Worm (Caenorhabditis elegans) whole organism, L1 larva: ENCODE data around the gene C15C8.7.

Source experiments
- ceh-82 ChIP-seq, 3 experiments: fragments of 150-350 bp in 1 of 3; sonication (generic microtip) in 2 of 3; optimal IDR thresholded peaks; 2 replicates each; lab custom pipeline; 2014 to 2017; ENCODE audit warnings: missing biosample characterization in 3 of 3, missing genetic modification characterization in 3 of 3
- tbx-2 ChIP-seq: sonication (generic microtip); optimal IDR thresholded peaks from 2 replicates; lab custom pipeline; 2016; ENCODE audit warnings: missing genetic modification characterization, missing compliant biosample characterization

DNA sequence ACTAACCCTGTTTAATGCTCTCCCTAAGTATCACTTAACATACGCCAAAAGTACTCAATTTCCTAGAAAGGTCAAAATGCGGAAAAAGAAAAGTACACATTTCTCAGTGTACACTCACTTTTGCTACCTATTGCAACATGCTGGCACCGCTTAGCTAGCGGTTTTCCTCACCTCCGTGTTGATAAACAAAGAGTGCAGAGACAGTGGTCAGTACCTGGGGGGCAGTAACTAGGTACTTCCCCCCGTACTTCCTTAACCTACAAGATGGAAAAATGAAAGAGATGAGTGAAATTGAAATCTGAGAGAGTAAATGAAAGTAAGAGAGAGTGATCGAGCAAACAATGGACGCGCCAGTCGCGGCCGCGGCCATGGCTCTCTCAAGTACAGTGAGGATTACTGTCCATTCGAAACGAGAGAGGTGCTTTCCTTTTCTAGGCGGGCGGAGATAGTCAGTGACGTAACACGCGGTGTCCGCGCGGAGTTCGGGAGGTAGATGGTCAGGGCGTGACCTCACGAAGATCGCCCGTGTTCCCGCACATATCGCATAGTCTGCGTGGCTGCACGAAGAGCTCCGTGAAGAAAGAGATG is 8.6 kb downstream of the C15C8.7 start, which contains the start of gene cky-1:
- TF ChIP-seq ceh-82 (tag; optimal IDR thresholded peaks at IDR 0.05; lab: Kevin White, UChicago) (no peak), tbx-2 (tag; lab: Kevin White, UChicago) (no peak)
